Worm (Caenorhabditis elegans) whole organism, L4/young adult: ENCODE results near the gene Y41D4B.15.

Experiments used
- W03F9.2 ChIP-seq: fragments of 150-350 bp; optimal IDR thresholded peaks from 2 replicates; lab custom pipeline; 2014; ENCODE audit warnings: missing biosample characterization, missing genetic modification characterization
- dao-5 ChIP-seq: sonication (generic microtip); optimal IDR thresholded peaks from 2 replicates; lab custom pipeline; 2016; ENCODE audit warnings: missing genotype, missing genetic modification characterization, moderate library complexity, missing compliant biosample characterization
- him-1 ChIP-seq: sonication (generic microtip); optimal IDR thresholded peaks from 2 replicates; lab custom pipeline; 2016; ENCODE audit warnings: missing genotype, missing genetic modification reagents, missing genetic modification characterization, missing compliant biosample characterization

The Y41D4B.15 gene

DNA sequence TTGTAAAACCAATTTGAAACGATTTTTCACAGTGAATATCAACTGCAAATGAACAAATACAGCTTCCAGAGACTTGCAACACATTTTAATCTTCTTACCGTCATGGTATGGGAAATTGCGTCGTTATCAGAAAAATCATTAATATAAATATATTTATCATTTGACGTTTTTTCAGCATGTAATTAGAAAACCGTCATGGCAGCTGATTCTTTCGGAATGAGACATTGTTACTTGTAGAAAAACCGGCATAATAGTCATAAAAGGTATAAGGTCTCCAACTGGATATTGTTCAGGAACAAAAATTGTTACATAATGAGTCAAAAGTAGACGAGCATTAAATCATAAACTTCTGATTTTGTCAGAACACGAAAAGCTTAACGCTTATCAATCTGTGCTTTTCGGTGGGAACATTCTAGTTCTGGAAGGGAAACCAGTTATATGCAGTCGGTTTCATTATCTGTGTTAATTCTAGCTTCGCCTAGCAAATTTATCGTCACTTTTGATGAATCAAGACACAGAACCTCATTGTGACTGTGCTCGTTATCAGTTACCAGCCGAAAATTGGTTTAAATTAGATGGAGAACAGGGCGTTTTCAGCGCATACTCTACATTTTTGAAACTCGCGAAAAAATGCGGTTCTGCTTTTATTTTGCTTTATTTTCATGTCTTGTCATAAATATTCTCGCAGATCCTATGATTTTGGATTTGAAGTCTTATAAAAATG lies 10.5 kb upstream of the Y41D4B.15 start, which contains the start of gene C34H4.2:
C34H4.2 (plus strand) TSS at position 558 of the 724 bp plus-strand sequence.
- TF ChIP-seq him-1 (tag; lab: Kevin White, UChicago): no peak
- no peak for TF ChIP-seq dao-5
- no peak for TF ChIP-seq W03F9.2 (tag; lab: Kevin White, UChicago)

DNA sequence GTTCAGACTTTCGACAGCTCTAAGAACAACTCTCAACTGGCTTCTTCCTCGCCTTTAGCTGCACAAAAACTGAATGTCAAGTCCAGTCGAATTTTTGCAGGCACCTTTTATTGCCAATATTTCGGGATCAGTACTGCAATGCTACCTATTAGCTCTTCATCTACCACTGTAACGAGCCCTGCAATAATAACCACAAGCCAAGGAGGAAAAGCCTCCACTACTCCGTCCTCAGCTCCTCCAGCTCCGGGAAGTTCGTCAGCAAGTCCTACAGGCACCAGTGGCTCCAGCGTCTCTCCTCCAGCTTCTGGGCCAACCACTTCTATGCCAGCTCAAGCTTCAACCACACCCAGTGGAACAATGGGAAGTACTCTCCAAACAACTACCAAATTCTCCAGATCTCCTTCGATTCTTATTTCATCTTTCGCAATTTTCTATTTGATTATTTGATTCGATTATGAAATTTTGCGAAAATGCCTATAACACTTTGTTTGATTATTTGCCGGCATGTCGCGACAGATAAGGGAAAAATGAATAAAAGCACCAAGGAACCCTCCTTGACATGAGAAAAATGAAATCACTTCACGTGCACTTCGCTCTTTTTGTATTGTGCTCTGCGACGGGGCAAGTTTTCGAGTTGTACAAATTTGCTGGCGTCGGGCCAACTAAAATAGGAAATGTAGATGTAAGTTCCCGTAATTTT lies 8.7 kb upstream of the Y41D4B.15 start, which contains the start of gene C34H4.1:
C34H4.1 (plus strand) TSS at position 559 of the 700 bp plus-strand sequence.
- TF ChIP-seq him-1 (tag; lab: Kevin White, UChicago) (no peak), W03F9.2 (tag; lab: Kevin White, UChicago) (no peak), dao-5 (no peak)

DNA sequence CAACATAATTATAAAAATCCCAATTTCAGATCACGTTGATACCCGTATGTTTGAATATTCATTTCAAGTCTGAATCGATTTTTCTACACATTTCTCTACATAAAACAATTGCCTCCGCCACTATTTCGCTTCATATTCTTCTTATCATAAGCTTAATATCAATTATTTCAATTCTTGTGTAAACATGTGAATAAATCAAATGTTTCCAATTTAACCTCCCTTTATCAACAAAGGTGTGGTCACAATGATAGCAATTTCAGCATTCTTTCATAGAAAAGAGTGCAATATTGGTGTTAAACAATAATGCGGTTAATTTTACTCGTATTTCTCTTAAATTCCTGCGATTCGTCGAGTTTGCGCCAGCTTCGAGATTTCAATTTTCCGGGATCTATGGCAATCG lies 4.0 kb upstream of the Y41D4B.15 start, which contains the start of gene Y41D4B.17:
Y41D4B.17 (plus strand) TSS at position 174 of the 400 bp plus-strand sequence.
- no peak for TF ChIP-seq W03F9.2 (tag; lab: Kevin White, UChicago)
- no peak for TF ChIP-seq him-1 (tag; lab: Kevin White, UChicago)
- no peak for TF ChIP-seq dao-5

DNA sequence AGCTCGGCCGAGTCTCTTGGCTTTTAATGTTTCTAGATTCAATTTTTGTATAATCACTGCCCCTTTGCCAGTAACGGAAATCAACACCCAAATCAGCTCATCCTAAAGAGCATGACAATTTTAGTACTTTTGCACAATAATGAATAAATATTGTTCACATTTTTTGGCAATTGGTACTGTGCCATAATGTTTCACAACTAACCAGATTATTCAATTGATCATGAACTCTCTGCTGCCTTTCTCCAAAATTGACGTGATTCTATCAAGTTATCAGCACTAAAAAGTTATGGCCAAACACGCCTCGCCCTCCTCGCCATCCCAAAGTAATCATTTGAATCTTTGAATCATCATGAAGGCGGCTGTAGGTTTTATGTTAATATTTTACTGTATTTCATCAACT lies 2.0 kb upstream of the Y41D4B.15 start, which contains the start of gene hpo-6:
hpo-6 (plus strand) TSS at position 301 of the 400 bp plus-strand sequence.
- TF ChIP-seq him-1 (tag; lab: Kevin White, UChicago) (no peak), W03F9.2 (tag; lab: Kevin White, UChicago) (no peak), dao-5 (no peak)

ce11 chrIV:1565725-1566124 lies 1.8 kb downstream of the Y41D4B.15 start:
- no peak for TF ChIP-seq dao-5
- TF ChIP-seq W03F9.2 (tag; lab: Kevin White, UChicago): no peak
- no peak for TF ChIP-seq him-1 (tag; lab: Kevin White, UChicago)

ce11 chrIV:1567577-1567976 lies 3.7 kb downstream of the Y41D4B.15 start:
- TF ChIP-seq W03F9.2 (tag; lab: Kevin White, UChicago): no peak
- no peak for TF ChIP-seq dao-5
- no peak for TF ChIP-seq him-1 (tag; lab: Kevin White, UChicago)

DNA sequence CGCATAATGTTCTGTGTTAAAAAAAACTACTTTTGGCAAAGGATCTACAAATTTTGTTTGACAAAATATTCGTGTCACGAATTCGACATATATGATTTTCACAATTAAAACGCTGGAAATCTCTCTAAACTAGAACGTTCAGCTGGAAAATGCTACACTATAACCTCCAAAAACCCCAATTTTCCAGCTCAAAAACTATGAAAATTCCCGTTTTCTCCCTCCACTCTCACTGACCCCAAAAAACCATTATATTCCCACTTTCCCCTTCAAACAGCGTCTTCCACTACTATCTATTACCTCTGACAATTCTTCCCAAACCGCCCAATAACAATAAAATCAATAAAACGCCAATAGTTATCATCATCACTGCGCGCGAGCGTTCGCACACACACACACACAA lies 12.8 kb downstream of the Y41D4B.15 start, which contains the start of gene Y41D4B.14:
Y41D4B.14 (plus strand) TSS at position 301 of the 400 bp plus-strand sequence.
- no peak for TF ChIP-seq dao-5
- TF ChIP-seq W03F9.2 (tag; lab: Kevin White, UChicago): no peak
- TF ChIP-seq him-1 (tag; lab: Kevin White, UChicago): no peak

ce11 chrIV:1595802-1596201 lies 31.9 kb downstream of the Y41D4B.15 start, which contains the start of gene npp-8:
npp-8 (minus strand) TSS chrIV:1595824.
- TF ChIP-seq dao-5 (no peak), W03F9.2 (tag; lab: Kevin White, UChicago) (peak; percentile 88), him-1 (tag; lab: Kevin White, UChicago) (no peak)

- no peak for TF ChIP-seq him-1 (tag; lab: Kevin White, UChicago)
- TF ChIP-seq dao-5: no peak
- no peak for TF ChIP-seq W03F9.2 (tag; lab: Kevin White, UChicago)
These were observed 33.1 kb downstream of the Y41D4B.15 start, which contains the start of gene ced-2 for ce11 chrIV:1597018-1597417. ced-2 (plus strand) TSS chrIV:1597318.

DNA sequence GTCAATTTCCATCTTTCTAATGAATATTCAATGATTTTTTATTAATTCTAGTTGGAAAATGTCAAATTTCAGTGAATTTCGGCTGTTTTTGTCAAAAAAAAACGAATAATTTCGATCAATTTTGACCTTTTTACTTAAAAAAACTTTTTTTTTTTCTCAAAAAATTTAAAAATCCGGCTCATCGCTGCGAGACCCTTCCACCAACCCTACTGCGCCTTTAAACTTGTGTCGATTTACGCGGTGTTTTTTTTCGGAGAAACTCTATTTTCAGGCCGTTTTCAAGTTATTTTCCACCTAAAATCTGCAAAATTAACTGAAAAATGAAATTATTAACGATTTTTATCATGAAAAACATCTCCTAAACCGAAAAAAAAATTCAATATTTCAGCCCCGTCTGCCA lies 36.9 kb downstream of the Y41D4B.15 start:
- no peak for TF ChIP-seq him-1 (tag; lab: Kevin White, UChicago)
- no peak for TF ChIP-seq W03F9.2 (tag; lab: Kevin White, UChicago)
- no peak for TF ChIP-seq dao-5

DNA sequence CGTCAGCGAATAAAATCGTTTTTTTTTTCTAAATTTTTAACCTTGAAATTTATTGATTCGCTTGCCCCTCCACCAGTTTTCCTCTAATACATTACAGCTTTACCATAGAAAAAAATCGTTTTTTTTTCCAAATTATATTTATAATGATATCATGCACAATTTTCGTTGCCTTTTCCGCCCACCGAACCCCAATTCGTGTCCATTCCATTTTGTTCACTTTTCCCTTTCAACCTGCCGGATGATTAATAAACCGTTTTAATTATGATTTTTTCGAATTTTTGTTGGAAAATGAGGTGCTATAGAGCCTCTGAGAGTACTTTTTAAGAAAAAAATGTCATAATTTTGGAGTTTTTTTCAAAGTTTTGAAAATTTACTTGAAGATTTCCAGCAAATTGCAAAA lies 37.5 kb downstream of the Y41D4B.15 start, which contains the start of gene set-23:
set-23 (plus strand) TSS at position 301 of the 400 bp plus-strand sequence.
- TF ChIP-seq dao-5 (no peak), W03F9.2 (tag; lab: Kevin White, UChicago) (no peak), him-1 (tag; lab: Kevin White, UChicago) (no peak)

ce11 chrIV:1602936-1603457 lies 39.1 kb downstream of the Y41D4B.15 start:
- no peak for TF ChIP-seq him-1 (tag; lab: Kevin White, UChicago)
- TF ChIP-seq W03F9.2 (tag; lab: Kevin White, UChicago): no peak
- no peak for TF ChIP-seq dao-5

DNA sequence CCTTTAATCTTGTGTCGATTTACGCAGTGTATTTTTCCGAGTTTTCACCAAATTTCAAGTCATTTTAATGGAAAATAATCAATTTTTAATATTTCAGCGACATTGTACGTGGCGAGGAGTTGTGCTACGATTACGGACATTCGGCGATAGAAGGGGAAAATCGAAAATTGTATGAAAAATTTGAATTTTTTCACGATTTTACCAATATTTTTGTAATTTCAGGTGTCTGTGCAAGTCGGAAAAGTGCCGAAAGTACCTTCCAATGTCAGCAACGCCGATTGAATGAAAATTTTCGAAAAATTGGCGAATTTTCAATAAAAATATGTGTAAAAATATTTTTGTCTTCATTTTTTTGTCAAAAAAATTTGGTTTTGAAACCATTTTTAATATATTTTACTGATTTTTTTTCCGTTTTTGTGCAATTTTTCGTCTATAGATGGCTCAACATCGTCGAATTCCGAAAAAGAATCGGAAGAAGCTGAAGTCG lies 41.4 kb downstream of the Y41D4B.15 start, which contains the start of gene Y41D4B.11:
Y41D4B.11 (plus strand) TSS at position 437 of the 487 bp plus-strand sequence.
- no peak for TF ChIP-seq him-1 (tag; lab: Kevin White, UChicago)
- no peak for TF ChIP-seq dao-5
- no peak for TF ChIP-seq W03F9.2 (tag; lab: Kevin White, UChicago)
